Worm (Caenorhabditis elegans) whole organism, mixed stage, embryonic: ENCODE results near the gene tbx-9.

ENCODE experiments used
- M03D4.4 ChIP-seq: sonication (generic microtip); optimal IDR thresholded peaks from 2 replicates; lab custom pipeline; 2017; ENCODE audit warnings: mild to moderate bottlenecking, missing genetic modification characterization, missing compliant biosample characterization
- bed-3 ChIP-seq: fragments of 200-800 bp; sonication (Bioruptor generic); optimal IDR thresholded peaks from 3 replicates; lab custom pipeline; 2018; ENCODE audit warnings: mild to moderate bottlenecking, missing genetic modification characterization, moderate library complexity, missing compliant biosample characterization
- blmp-1 ChIP-seq: fragments of 150-350 bp; optimal IDR thresholded peaks from 2 replicates; lab custom pipeline; 2014; ENCODE audit warnings: missing biosample characterization, missing genetic modification characterization
- ceh-39 ChIP-seq: fragments of 150-350 bp; optimal IDR thresholded peaks from 2 replicates; lab custom pipeline; 2014; ENCODE audit warnings: missing biosample characterization, missing genetic modification characterization
- ceh-83 ChIP-seq: fragments of 200-800 bp; sonication (Bioruptor generic); optimal IDR thresholded peaks from 2 replicates; lab custom pipeline; 2018; ENCODE audit warnings: mild to moderate bottlenecking, missing genetic modification characterization, missing compliant biosample characterization
- ces-1 ChIP-seq: fragments of 150-350 bp; optimal IDR thresholded peaks from 2 replicates; lab custom pipeline; 2014; ENCODE audit warnings: missing biosample characterization, missing genetic modification reagents, missing genetic modification characterization
- cnd-1 ChIP-seq: fragments of 200-800 bp; sonication (Bioruptor generic); optimal IDR thresholded peaks from 2 replicates; lab custom pipeline; 2018; ENCODE audit warnings: mild to moderate bottlenecking, missing genetic modification characterization, missing compliant biosample characterization
- drap-1 ChIP-seq: fragments of 200-800 bp; sonication (Bioruptor generic); optimal IDR thresholded peaks from 3 replicates; lab custom pipeline; 2018; ENCODE audit warnings: mild to moderate bottlenecking, missing genetic modification characterization, missing compliant biosample characterization
- elt-1 ChIP-seq: sonication (generic microtip); optimal IDR thresholded peaks from 2 replicates; lab custom pipeline; 2017; ENCODE audit warnings: missing genetic modification characterization, mild to moderate bottlenecking, missing compliant biosample characterization, antibody characterized with exemption, moderate library complexity, borderline replicate concordance; ENCODE audit not compliant: insufficient read depth
- elt-3 ChIP-seq: fragments of 150-350 bp; optimal IDR thresholded peaks from 2 replicates; lab custom pipeline; 2014; ENCODE audit warnings: missing biosample characterization, missing genetic modification characterization
- flh-1 ChIP-seq: fragments of 200-800 bp; sonication (Bioruptor generic); optimal IDR thresholded peaks from 2 replicates; lab custom pipeline; 2018; ENCODE audit warnings: mild to moderate bottlenecking, missing genetic modification characterization, moderate library complexity, missing compliant biosample characterization
- ham-2 ChIP-seq: fragments of 200-800 bp; sonication (Bioruptor generic); optimal IDR thresholded peaks from 2 replicates; lab custom pipeline; 2018; ENCODE audit warnings: mild to moderate bottlenecking, missing genetic modification characterization, missing compliant biosample characterization
- hlh-1 ChIP-seq: fragments of 150-350 bp; optimal IDR thresholded peaks from 2 replicates; lab custom pipeline; 2014; ENCODE audit warnings: missing biosample characterization, missing genetic modification reagents, missing genetic modification characterization
- lin-13 ChIP-seq: fragments of 150-350 bp; optimal IDR thresholded peaks from 2 replicates; lab custom pipeline; 2014; ENCODE audit warnings: missing biosample characterization, missing genetic modification characterization
- lin-32 ChIP-seq: fragments of 200-800 bp; sonication (Bioruptor generic); optimal IDR thresholded peaks from 2 replicates; lab custom pipeline; 2018; ENCODE audit warnings: mild to moderate bottlenecking, missing genetic modification characterization, missing compliant biosample characterization
- lsy-2 ChIP-seq: fragments of 150-350 bp; optimal IDR thresholded peaks from 2 replicates; lab custom pipeline; 2014; ENCODE audit warnings: missing biosample characterization, missing genetic modification characterization
- mep-1 ChIP-seq: fragments of 150-350 bp; optimal IDR thresholded peaks from 2 replicates; lab custom pipeline; 2017; ENCODE audit warnings: missing biosample characterization, missing genetic modification reagents, missing genetic modification characterization, inconsistent platforms
- mls-2 ChIP-seq: sonication (generic microtip); optimal IDR thresholded peaks from 2 replicates; lab custom pipeline; 2016; ENCODE audit warnings: mild to moderate bottlenecking, missing genetic modification characterization, moderate library complexity, missing compliant biosample characterization
- nhr-12 ChIP-seq: fragments of 150-350 bp; optimal IDR thresholded peaks from 2 replicates; lab custom pipeline; 2014; ENCODE audit warnings: missing biosample characterization, missing genetic modification characterization
- nhr-2 ChIP-seq: fragments of 150-350 bp; optimal IDR thresholded peaks from 2 replicates; lab custom pipeline; 2014; ENCODE audit warnings: missing biosample characterization, missing genetic modification characterization
- nhr-28 ChIP-seq: fragments of 150-350 bp; optimal IDR thresholded peaks from 2 replicates; lab custom pipeline; 2014; ENCODE audit warnings: missing biosample characterization, missing genetic modification characterization
- pha-4 ChIP-seq: fragments of 150-350 bp; optimal IDR thresholded peaks from 2 replicates; lab custom pipeline; 2018; ENCODE audit warnings: missing biosample characterization, missing genetic modification reagents, missing genetic modification characterization
- snpc-4 ChIP-seq: fragments of 150-350 bp; optimal IDR thresholded peaks from 2 replicates; lab custom pipeline; 2014; ENCODE audit warnings: missing biosample characterization, missing genetic modification characterization
- tbx-8 ChIP-seq: fragments of 200-800 bp; sonication (Bioruptor generic); optimal IDR thresholded peaks from 2 replicates; lab custom pipeline; 2018; ENCODE audit warnings: mild to moderate bottlenecking, missing genetic modification characterization, moderate library complexity, missing compliant biosample characterization
- unc-120 ChIP-seq: sonication (generic microtip); optimal IDR thresholded peaks from 2 replicates; lab custom pipeline; 2017; ENCODE audit warnings: missing genetic modification characterization, missing compliant biosample characterization; ENCODE audit not compliant: poor library complexity, severe bottlenecking
- unc-62 ChIP-seq: fragments of 150-350 bp; optimal IDR thresholded peaks from 2 replicates; lab custom pipeline; 2014; ENCODE audit warnings: missing biosample characterization, missing genetic modification reagents, missing genetic modification characterization
- zip-8 ChIP-seq: fragments of 150-350 bp; optimal IDR thresholded peaks from 2 replicates; lab custom pipeline; 2014; ENCODE audit warnings: missing biosample characterization, missing genetic modification characterization
- ztf-11 ChIP-seq: fragments of 150-350 bp; optimal IDR thresholded peaks from 2 replicates; lab custom pipeline; 2014; ENCODE audit warnings: missing biosample characterization, missing genetic modification characterization

Gene tbx-9

DNA sequence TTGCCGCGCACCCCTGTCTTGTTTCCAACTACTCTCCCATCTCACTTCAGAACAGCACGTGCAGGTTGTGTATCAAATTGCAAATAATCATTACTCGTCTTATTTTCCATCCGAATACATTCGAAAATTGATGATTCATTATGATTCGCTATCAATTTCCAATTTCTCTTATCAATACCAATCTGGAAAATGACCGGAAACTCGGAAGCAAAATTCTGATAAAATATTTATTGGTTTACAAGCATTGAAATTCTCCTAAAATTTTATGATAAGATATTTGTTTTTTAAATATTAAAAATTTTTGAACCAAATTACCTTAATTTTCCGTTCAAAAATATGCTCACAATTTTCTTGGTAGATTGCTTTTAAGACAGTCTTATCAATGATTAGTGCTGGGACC is 36.4 kb downstream of the tbx-9 start:
- no peak for TF ChIP-seq ces-1 (GFP tag; lab: Kevin White, UChicago)
- TF ChIP-seq bed-3 (GFP tag; lab: Kevin White, UChicago): no peak

ce11 chrIII:10300078-10300477 is 41.6 kb downstream of the tbx-9 start, which contains the start of gene vglu-3:
Gene vglu-3 (plus strand): TSS chrIII:10300378.
- TF ChIP-seq flh-1 (no peak), lin-32 (no peak), lsy-2 (tag; lab: Kevin White, UChicago) (no peak), hlh-1 (tag; lab: Kevin White, UChicago) (no peak), ceh-39 (tag; lab: Kevin White, UChicago) (no peak), pha-4 (no peak), unc-120 (no peak), cnd-1 (tag; lab: Kevin White, UChicago) (no peak), ztf-11 (tag; lab: Kevin White, UChicago) (no peak), nhr-28 (tag; lab: Kevin White, UChicago) (no peak)

- TF ChIP-seq zip-8 (no peak), flh-1 (no peak), M03D4.4 (tag; lab: Kevin White, UChicago) (no peak), elt-3 (tag; lab: Kevin White, UChicago) (no peak), ceh-83 (GFP tag; lab: Kevin White, UChicago) (no peak), drap-1 (GFP tag; lab: Kevin White, UChicago) (no peak), lsy-2 (tag; lab: Kevin White, UChicago) (no peak), elt-1 (tag; lab: Kevin White, UChicago) (no peak), snpc-4 (tag; lab: Kevin White, UChicago) (no peak), pha-4 (no peak), lin-13 (tag; lab: Kevin White, UChicago) (no peak), ces-1 (GFP tag; lab: Kevin White, UChicago) (no peak), ham-2 (GFP tag; lab: Kevin White, UChicago) (no peak), nhr-2 (tag; lab: Kevin White, UChicago) (no peak), mls-2 (no peak)
These were observed 44.8 kb downstream of the tbx-9 start for ce11 chrIII:10296904-10297303.

DNA sequence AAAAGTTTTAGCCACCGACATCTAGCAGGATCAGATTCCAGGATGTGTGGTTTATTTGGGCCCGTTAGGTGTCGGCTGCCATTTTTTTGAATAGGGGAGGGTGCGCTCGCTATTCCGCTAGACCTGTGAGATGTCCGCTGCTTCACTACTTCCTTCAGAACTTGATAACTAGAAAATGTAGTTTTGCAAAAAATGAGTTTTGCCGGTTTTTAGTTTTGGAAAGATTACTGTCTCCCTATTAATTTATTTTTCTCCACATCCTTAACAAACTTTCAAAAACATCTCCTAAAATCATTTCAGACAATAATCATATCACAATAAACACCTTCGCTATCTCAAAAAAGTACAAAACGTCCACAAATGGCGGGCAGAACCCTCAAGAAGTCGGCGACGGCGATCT is 46.8 kb downstream of the tbx-9 start, which contains the start of gene vglu-2:
Gene vglu-2, plus strand, starts transcription at position 301 of the 400 bp plus-strand sequence.
- TF ChIP-seq bed-3 (GFP tag; lab: Kevin White, UChicago) (no peak), unc-120 (no peak), zip-8 (no peak), mep-1 (tag; lab: Kevin White, UChicago) (no peak), flh-1 (no peak), tbx-8 (no peak)

ce11 chrIII:10293946-10294345 is 47.7 kb downstream of the tbx-9 start:
- no peak for TF ChIP-seq hlh-1 (tag; lab: Kevin White, UChicago)
- no peak for TF ChIP-seq nhr-12
- no peak for TF ChIP-seq mls-2
- TF ChIP-seq ces-1 (GFP tag; lab: Kevin White, UChicago): no peak
- TF ChIP-seq lsy-2 (tag; lab: Kevin White, UChicago): no peak
- TF ChIP-seq blmp-1: no peak
- no peak for TF ChIP-seq unc-62
- TF ChIP-seq snpc-4 (tag; lab: Kevin White, UChicago): no peak
- no peak for TF ChIP-seq pha-4
- TF ChIP-seq, all 35 proteins: peak for 0

ce11 chrIII:10293362-10293761 is 48.3 kb downstream of the tbx-9 start:
- TF ChIP-seq nhr-12 (no peak), ceh-83 (GFP tag; lab: Kevin White, UChicago) (no peak)

DNA sequence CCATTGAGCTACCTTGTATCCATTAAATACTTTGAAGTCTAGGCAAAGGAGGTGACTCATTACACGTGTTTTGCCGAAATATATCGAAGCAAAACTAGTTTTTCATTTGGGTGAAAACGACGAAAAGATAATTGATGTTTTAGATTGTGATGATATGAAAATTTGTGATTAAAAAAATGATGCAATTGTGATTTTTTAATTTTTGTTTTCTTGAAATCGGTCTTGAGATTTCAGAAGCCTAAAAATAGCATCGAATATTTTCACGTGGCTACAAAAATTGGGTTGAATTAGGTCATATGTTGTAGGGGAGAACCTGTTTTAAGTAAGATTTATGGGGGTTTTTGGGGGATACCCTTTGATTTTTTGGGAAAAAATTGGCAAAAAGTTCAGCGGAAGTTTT is 51.1 kb downstream of the tbx-9 start:
- TF ChIP-seq nhr-12: no peak
